Fruit fly (Drosophila melanogaster): ENCODE measurements around the gene Snmp1.

DNA sequence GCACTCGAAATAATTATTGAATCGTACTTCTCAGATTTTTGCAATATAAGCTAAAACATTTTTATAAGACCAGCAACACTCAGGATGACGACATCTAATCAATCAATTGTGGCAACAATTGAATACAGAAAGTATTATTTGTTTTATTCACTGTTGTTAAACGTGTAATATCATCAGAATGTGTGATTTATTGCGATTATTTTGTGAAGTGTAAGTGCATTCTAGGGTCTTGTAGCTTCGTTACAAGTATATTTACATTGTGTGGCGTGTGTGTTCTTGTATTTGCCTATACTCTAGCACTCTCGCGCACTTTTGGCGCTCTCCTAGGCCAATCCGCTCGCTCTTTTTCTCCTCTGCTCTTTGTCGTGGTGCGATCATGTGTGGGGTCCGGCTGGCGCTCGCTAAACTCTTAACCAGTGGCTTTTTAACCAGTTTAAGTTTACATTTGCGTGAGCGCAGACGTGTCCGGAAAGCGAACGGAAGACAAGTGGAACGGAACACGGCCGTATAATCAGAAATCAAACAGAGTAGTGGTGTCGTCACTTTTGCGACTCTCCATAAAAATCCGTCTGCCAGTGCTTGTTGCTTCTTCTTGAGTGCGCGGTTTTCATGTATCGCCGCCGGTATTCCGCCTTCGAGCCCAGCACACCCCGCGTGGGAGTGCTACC lies 36.6 kb upstream of the Snmp1 start:
- TF ChIP-seq chif (GFP tag; optimal IDR thresholded peaks at IDR 0.05) (peak; percentile 79 to 89), insv (GFP tag; optimal IDR thresholded peaks at IDR 0.05) (no peak), CG10431 (GFP tag; optimal IDR thresholded peaks at IDR 0.05) (peak; percentile 65), Dll (GFP tag; IDR thresholded peaks at IDR 0.05; ENCODE audit: partially characterized antibody) (no peak), pum (GFP tag; optimal IDR thresholded peaks at IDR 0.05) (peak; percentile 82), repo (GFP tag; optimal IDR thresholded peaks at IDR 0.05) (peak; percentile 61), Poxn (GFP tag; IDR thresholded peaks at IDR 0.05) (no peak)
